Worm (Caenorhabditis elegans): ENCODE results near the gene gop-2.
A peak's percentile ranks its signal among the peaks of the same experiment; 100 is the strongest.

The gop-2 gene

ce11 chrIII:5258918-5259317 is at the start of gene gop-2:
gop-2 (plus strand) TSS chrIII:5259023.
- no peak for TF ChIP-seq flt-1 (GFP tag; IDR thresholded peaks at IDR 0.05)
- no peak for TF ChIP-seq hmg-4 (GFP tag; optimal IDR thresholded peaks at IDR 0.05)
- TF ChIP-seq B0310.2 (tag; optimal IDR thresholded peaks at IDR 0.05): no peak
- no peak for TF ChIP-seq hmbx-1 (tag; optimal IDR thresholded peaks at IDR 0.05)
- no peak for TF ChIP-seq ets-7 (tag; optimal IDR thresholded peaks at IDR 0.05)
- TF ChIP-seq tra-4 (tag; optimal IDR thresholded peaks at IDR 0.05): no peak
- TF ChIP-seq ceh-13 (GFP tag; optimal IDR thresholded peaks at IDR 0.05): no peak
- no peak for TF ChIP-seq ceh-36 (tag; optimal IDR thresholded peaks at IDR 0.05)
- no peak for TF ChIP-seq aly-1 (tag; optimal IDR thresholded peaks at IDR 0.05)
- no peak for TF ChIP-seq F13C5.2 (tag; optimal IDR thresholded peaks at IDR 0.05)
- no peak for TF ChIP-seq sea-1 (GFP tag; conservative IDR thresholded peaks at IDR 0.05)

- TF ChIP-seq tra-4 (tag; optimal IDR thresholded peaks at IDR 0.05): no peak
- TF ChIP-seq hnd-1 (tag; optimal IDR thresholded peaks at IDR 0.05): no peak
- TF ChIP-seq ama-1 (optimal IDR thresholded peaks at IDR 0.05): no peak
- TF ChIP-seq B0310.2 (tag; optimal IDR thresholded peaks at IDR 0.05): no peak
- no peak for TF ChIP-seq F13C5.2 (tag; optimal IDR thresholded peaks at IDR 0.05)
- no peak for TF ChIP-seq scrt-1 (GFP tag; IDR thresholded peaks at IDR 0.05)
- no peak for TF ChIP-seq sea-1 (GFP tag; conservative IDR thresholded peaks at IDR 0.05)
- no peak for TF ChIP-seq tbx-37 (GFP tag; conservative IDR thresholded peaks at IDR 0.05)
- TF ChIP-seq flt-1 (GFP tag; IDR thresholded peaks at IDR 0.05): no peak
- no peak for TF ChIP-seq ceh-13 (GFP tag; optimal IDR thresholded peaks at IDR 0.05)
- TF ChIP-seq aly-1 (tag; optimal IDR thresholded peaks at IDR 0.05): no peak
- no peak for TF ChIP-seq pes-1 (GFP tag; IDR thresholded peaks at IDR 0.05)
- TF ChIP-seq ceh-36 (tag; optimal IDR thresholded peaks at IDR 0.05): no peak
- TF ChIP-seq hmg-4 (GFP tag; optimal IDR thresholded peaks at IDR 0.05): no peak
- TF ChIP-seq tbx-11 (GFP tag; IDR thresholded peaks at IDR 0.05): no peak
- TF ChIP-seq ets-7 (tag; optimal IDR thresholded peaks at IDR 0.05): no peak
- TF ChIP-seq hmbx-1 (tag; optimal IDR thresholded peaks at IDR 0.05): no peak
These were observed 48.6 kb upstream of the gop-2 start for ce11 chrIII:5210269-5210668.

ce11 chrIII:5211137-5211648 is 47.6 kb upstream of the gop-2 start:
- peak; percentile 16 for TF ChIP-seq hmbx-1 (tag; optimal IDR thresholded peaks at IDR 0.05)
- TF ChIP-seq scrt-1 (GFP tag; IDR thresholded peaks at IDR 0.05): peak; percentile 75
- peak; percentile 47 for TF ChIP-seq ceh-13 (GFP tag; optimal IDR thresholded peaks at IDR 0.05)
- TF ChIP-seq pes-1 (GFP tag; IDR thresholded peaks at IDR 0.05): peak; percentile 84
- TF ChIP-seq tbx-37 (GFP tag; conservative IDR thresholded peaks at IDR 0.05): peak; percentile 40
- peak; percentile 90 for TF ChIP-seq aly-1 (tag; optimal IDR thresholded peaks at IDR 0.05)
- TF ChIP-seq ets-7 (tag; optimal IDR thresholded peaks at IDR 0.05): peak; percentile 55
- peak; percentile 93 for TF ChIP-seq hmg-4 (GFP tag; optimal IDR thresholded peaks at IDR 0.05)
- TF ChIP-seq B0310.2 (tag; optimal IDR thresholded peaks at IDR 0.05): peak; percentile 63
- TF ChIP-seq sea-1 (GFP tag; conservative IDR thresholded peaks at IDR 0.05): peak; percentile 76
- peak; percentile 66 for TF ChIP-seq F13C5.2 (tag; optimal IDR thresholded peaks at IDR 0.05)
- TF ChIP-seq hnd-1 (tag; optimal IDR thresholded peaks at IDR 0.05): peak; percentile 26
- peak; percentile 80 for TF ChIP-seq flt-1 (GFP tag; IDR thresholded peaks at IDR 0.05)

- TF ChIP-seq B0310.2 (tag; optimal IDR thresholded peaks at IDR 0.05) (no peak), ceh-13 (GFP tag; optimal IDR thresholded peaks at IDR 0.05) (no peak), hmbx-1 (tag; optimal IDR thresholded peaks at IDR 0.05) (no peak), hnd-1 (tag; optimal IDR thresholded peaks at IDR 0.05) (no peak), hmg-4 (GFP tag; optimal IDR thresholded peaks at IDR 0.05) (no peak)
These were observed 44.7 kb upstream of the gop-2 start for ce11 chrIII:5214162-5214561.

ce11 chrIII:5215375-5215774 is 43.4 kb upstream of the gop-2 start, which contains the start of gene ZC155.4:
ZC155.4 (minus strand) TSS chrIII:5215475.
- TF ChIP-seq pes-1 (GFP tag; IDR thresholded peaks at IDR 0.05): no peak
- no peak for TF ChIP-seq hmbx-1 (tag; optimal IDR thresholded peaks at IDR 0.05)
- no peak for TF ChIP-seq scrt-1 (GFP tag; IDR thresholded peaks at IDR 0.05)
- no peak for TF ChIP-seq F13C5.2 (tag; optimal IDR thresholded peaks at IDR 0.05)
- no peak for TF ChIP-seq B0310.2 (tag; optimal IDR thresholded peaks at IDR 0.05)
- no peak for TF ChIP-seq ets-7 (tag; optimal IDR thresholded peaks at IDR 0.05)
- TF ChIP-seq sea-1 (GFP tag; conservative IDR thresholded peaks at IDR 0.05): no peak
- TF ChIP-seq tra-4 (tag; optimal IDR thresholded peaks at IDR 0.05): no peak
- TF ChIP-seq tbx-11 (GFP tag; IDR thresholded peaks at IDR 0.05): no peak
- no peak for TF ChIP-seq tbx-37 (GFP tag; conservative IDR thresholded peaks at IDR 0.05)
- TF ChIP-seq ama-1 (optimal IDR thresholded peaks at IDR 0.05): no peak

ce11 chrIII:5217511-5217910 is 41.3 kb upstream of the gop-2 start, which contains the start of gene cutl-19:
cutl-19 (minus strand) TSS chrIII:5217611.
- no peak for TF ChIP-seq ets-7 (tag; optimal IDR thresholded peaks at IDR 0.05)
- TF ChIP-seq ama-1 (optimal IDR thresholded peaks at IDR 0.05): no peak
- TF ChIP-seq pes-1 (GFP tag; IDR thresholded peaks at IDR 0.05): no peak
- TF ChIP-seq ceh-36 (tag; optimal IDR thresholded peaks at IDR 0.05): no peak
- no peak for TF ChIP-seq F13C5.2 (tag; optimal IDR thresholded peaks at IDR 0.05)
- TF ChIP-seq tbx-37 (GFP tag; conservative IDR thresholded peaks at IDR 0.05): no peak
- no peak for TF ChIP-seq B0310.2 (tag; optimal IDR thresholded peaks at IDR 0.05)
- no peak for TF ChIP-seq scrt-1 (GFP tag; IDR thresholded peaks at IDR 0.05)
- TF ChIP-seq ceh-13 (GFP tag; optimal IDR thresholded peaks at IDR 0.05): no peak

- TF ChIP-seq aly-1 (tag; optimal IDR thresholded peaks at IDR 0.05) (no peak), ets-7 (tag; optimal IDR thresholded peaks at IDR 0.05) (no peak), B0310.2 (tag; optimal IDR thresholded peaks at IDR 0.05) (no peak), pes-1 (GFP tag; IDR thresholded peaks at IDR 0.05) (no peak), hmbx-1 (tag; optimal IDR thresholded peaks at IDR 0.05) (no peak), hnd-1 (tag; optimal IDR thresholded peaks at IDR 0.05) (no peak), tra-4 (tag; optimal IDR thresholded peaks at IDR 0.05) (no peak), flt-1 (GFP tag; IDR thresholded peaks at IDR 0.05) (no peak), tbx-37 (GFP tag; conservative IDR thresholded peaks at IDR 0.05) (no peak), ama-1 (optimal IDR thresholded peaks at IDR 0.05) (no peak), ceh-13 (GFP tag; optimal IDR thresholded peaks at IDR 0.05) (no peak), scrt-1 (GFP tag; IDR thresholded peaks at IDR 0.05) (no peak), tbx-11 (GFP tag; IDR thresholded peaks at IDR 0.05) (no peak), sea-1 (GFP tag; conservative IDR thresholded peaks at IDR 0.05) (no peak)
These were observed 40.1 kb upstream of the gop-2 start, which contains the start of gene ZC155.2 for ce11 chrIII:5218687-5219086. ZC155.2 (plus strand) TSS chrIII:5218987.

Data from whole organism, early embryonic.